Worm (Caenorhabditis elegans): Measurements from ENCODE around the gene F11G11.15.

F11G11.15 gene

ce11 chrII:4863357-4863756, 11.3 kb upstream of the F11G11.15 start, which contains the start of the genes mpst-4 and F11G11.14:
Gene mpst-4, minus strand, starts transcription at chrII:4863457.
Gene F11G11.14, plus strand, starts transcription at chrII:4863681.
- no peak for TF ChIP-seq unc-62 (GFP tag; optimal IDR thresholded peaks at IDR 0.05)

ce11 chrII:4866045-4866444, 8.6 kb upstream of the F11G11.15 start:
- TF ChIP-seq unc-62 (GFP tag; optimal IDR thresholded peaks at IDR 0.05) = no peak

- TF ChIP-seq unc-62 (GFP tag; optimal IDR thresholded peaks at IDR 0.05) = no peak
These were observed 7.2 kb upstream of the F11G11.15 start, which contains the start of gene col-17 for ce11 chrII:4867476-4867875. Gene col-17, minus strand, starts transcription at chrII:4867576.

- TF ChIP-seq unc-62 (GFP tag; optimal IDR thresholded peaks at IDR 0.05) = no peak
These were observed 4.8 kb upstream of the F11G11.15 start for ce11 chrII:4869793-4870343.

ce11 chrII:4870691-4871090, 4.0 kb upstream of the F11G11.15 start, which contains the start of gene col-20:
Gene col-20, minus strand, starts transcription at chrII:4870791.
- no peak for TF ChIP-seq unc-62 (GFP tag; optimal IDR thresholded peaks at IDR 0.05)

ce11 chrII:4871834-4872233, 2.8 kb upstream of the F11G11.15 start:
- no peak for TF ChIP-seq unc-62 (GFP tag; optimal IDR thresholded peaks at IDR 0.05)

ce11 chrII:4873029-4873428, 1.6 kb upstream of the F11G11.15 start, which contains the start of gene col-73:
Gene col-73, minus strand, starts transcription at chrII:4873129.
- no peak for TF ChIP-seq unc-62 (GFP tag; optimal IDR thresholded peaks at IDR 0.05)

ce11 chrII:4876091-4876490, 1.4 kb downstream of the F11G11.15 start, which contains the start of gene F11G11.13:
Gene F11G11.13, minus strand, starts transcription at chrII:4876179.
- TF ChIP-seq unc-62 (GFP tag; optimal IDR thresholded peaks at IDR 0.05) = no peak

ce11 chrII:4879629-4880028, 5.0 kb downstream of the F11G11.15 start, which contains the start of gene gst-6:
Gene gst-6, plus strand, starts transcription at chrII:4879891.
- no peak for TF ChIP-seq unc-62 (GFP tag; optimal IDR thresholded peaks at IDR 0.05)

ce11 chrII:4881727-4882126, 7.1 kb downstream of the F11G11.15 start, which contains the start of gene gst-7:
Gene gst-7, plus strand, starts transcription at chrII:4882062.
- TF ChIP-seq unc-62 (GFP tag; optimal IDR thresholded peaks at IDR 0.05) = no peak

- TF ChIP-seq unc-62 (GFP tag; optimal IDR thresholded peaks at IDR 0.05) = no peak
These were observed 7.9 kb downstream of the F11G11.15 start for ce11 chrII:4882498-4882897.

ce11 chrII:4883412-4883811, 8.8 kb downstream of the F11G11.15 start, which contains the start of gene gst-8:
Gene gst-8, plus strand, starts transcription at chrII:4883712.
- TF ChIP-seq unc-62 (GFP tag; optimal IDR thresholded peaks at IDR 0.05) = no peak

- no peak for TF ChIP-seq unc-62 (GFP tag; optimal IDR thresholded peaks at IDR 0.05)
These were observed 9.8 kb downstream of the F11G11.15 start for ce11 chrII:4884403-4884802.

ce11 chrII:4885976-4886375, 11.3 kb downstream of the F11G11.15 start, which contains the start of gene R05F9.7:
Gene R05F9.7, plus strand, starts transcription at chrII:4886276.
- no peak for TF ChIP-seq unc-62 (GFP tag; optimal IDR thresholded peaks at IDR 0.05)

- TF ChIP-seq unc-62 (GFP tag; optimal IDR thresholded peaks at IDR 0.05) = no peak
These were observed 14.2 kb downstream of the F11G11.15 start, which contains the start of gene pgm-1 for ce11 chrII:4888527-4889487. Gene pgm-1, plus strand, starts transcription at chrII:4889437.

Measured in whole organism, dauer.